Fruit fly (Drosophila melanogaster): ENCODE results near the gene Ide.

Gene Ide

DNA sequence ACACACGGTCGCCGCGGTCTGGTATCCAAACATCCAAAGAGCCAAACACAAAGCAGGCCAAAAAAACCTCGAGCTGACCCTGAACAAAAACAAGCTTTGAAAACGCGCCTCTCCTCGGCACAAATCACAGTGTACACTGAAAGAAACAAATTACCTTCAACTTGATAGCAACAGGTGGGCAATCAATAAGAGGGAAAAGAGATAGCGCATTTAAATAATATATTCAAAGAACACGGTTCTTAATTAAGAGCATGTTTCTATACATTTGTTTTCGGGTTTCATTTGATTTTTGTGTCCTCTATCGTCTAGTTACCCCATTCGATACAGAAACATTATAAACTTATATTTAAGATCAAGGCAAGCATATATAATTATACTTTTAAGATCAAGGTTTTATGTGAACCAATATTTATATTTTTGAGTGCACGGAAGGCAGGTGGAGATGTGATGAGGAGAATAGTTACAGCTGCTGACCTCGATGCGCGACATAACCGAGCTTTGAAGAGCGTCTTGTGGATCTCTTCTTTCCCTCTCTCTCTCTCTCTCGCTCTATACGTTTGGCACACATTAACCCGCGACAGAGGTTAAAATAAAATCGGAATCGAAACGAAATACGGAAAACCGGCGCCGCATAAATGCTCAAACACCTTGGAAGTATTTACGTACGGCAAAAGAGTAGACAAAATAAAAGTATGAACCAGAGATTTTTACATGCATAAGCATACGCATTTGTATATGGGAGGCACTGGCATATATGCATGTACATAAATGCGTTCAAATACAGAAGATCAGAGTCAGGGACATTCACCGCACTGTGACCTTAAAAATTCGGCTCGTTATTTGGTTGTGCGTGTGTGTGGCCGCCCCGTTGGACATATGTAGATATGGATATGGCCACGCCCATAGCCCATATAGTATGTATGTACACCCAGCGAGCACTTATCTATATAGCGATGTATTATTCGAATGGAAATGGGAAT, 22.8 kb upstream of the Ide start (continued):
- TF ChIP-seq CG6792 (GFP tag; optimal IDR thresholded peaks at IDR 0.05), result peak; percentile 78
- no peak for TF ChIP-seq Blimp-1 (GFP tag; optimal IDR thresholded peaks at IDR 0.05)
- TF ChIP-seq Met (GFP tag; optimal IDR thresholded peaks at IDR 0.05), result peak; percentile 76
- TF ChIP-seq dac (GFP tag; optimal IDR thresholded peaks at IDR 0.05), result peak; percentile 82
- peak; percentile 88 for TF ChIP-seq Hr4 (GFP tag; optimal IDR thresholded peaks at IDR 0.05)
- TF ChIP-seq Lpt (GFP tag; optimal IDR thresholded peaks at IDR 0.05), result peak; percentile 84
- peak; percentile 80 for TF ChIP-seq achi (GFP tag; optimal IDR thresholded peaks at IDR 0.05)
- peak; percentile 85 for TF ChIP-seq CG15336 (GFP tag; IDR thresholded peaks at IDR 0.05)
- peak; percentile 88 for TF ChIP-seq Eip75B (GFP tag; optimal IDR thresholded peaks at IDR 0.05)
- TF ChIP-seq CG6276 (GFP tag; optimal IDR thresholded peaks at IDR 0.05), result peak; percentile 84
- peak; percentile 50 for TF ChIP-seq Ets21C (GFP tag; optimal IDR thresholded peaks at IDR 0.05)
- peak; percentile 73 for TF ChIP-seq topi (GFP tag; optimal IDR thresholded peaks at IDR 0.05)
- peak; percentile 70 for TF ChIP-seq CG10669 (GFP tag; optimal IDR thresholded peaks at IDR 0.05)
- peak; percentile 70 for TF ChIP-seq Sox15 (GFP tag; optimal IDR thresholded peaks at IDR 0.05)
- peak; percentile 84 for TF ChIP-seq CG3919 (GFP tag; optimal IDR thresholded peaks at IDR 0.05)
- TF ChIP-seq salr (GFP tag; optimal IDR thresholded peaks at IDR 0.05), result peak; percentile 34 to 85
- TF ChIP-seq Hr38 (GFP tag; optimal IDR thresholded peaks at IDR 0.05), result no peak
- TF ChIP-seq CG9139 (GFP tag; optimal IDR thresholded peaks at IDR 0.05), result peak; percentile 12
- peak; percentile 80 for TF ChIP-seq CG34406 (GFP tag; optimal IDR thresholded peaks at IDR 0.05)

DNA sequence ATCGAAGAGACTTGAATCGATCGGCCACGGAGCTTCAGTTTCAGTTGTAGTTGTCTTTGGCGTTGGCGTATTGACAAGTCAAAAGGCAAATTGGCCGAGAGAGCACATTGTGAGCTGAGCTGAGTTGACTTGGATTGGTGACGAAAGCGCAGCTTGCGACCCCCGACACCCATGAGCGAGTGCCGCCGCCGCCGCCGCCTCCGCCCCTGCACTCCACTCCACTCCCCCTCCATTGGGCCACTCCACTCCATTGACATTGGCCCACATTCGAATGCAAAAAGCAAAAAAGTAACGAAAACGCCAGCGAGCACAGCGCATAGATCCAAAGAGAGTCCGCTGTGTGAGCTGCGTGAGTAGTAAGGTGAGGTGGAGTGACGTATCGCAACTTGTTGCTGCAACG, 22.1 kb upstream of the Ide start:
- TF ChIP-seq CG32006 (GFP tag; optimal IDR thresholded peaks at IDR 0.05) (no peak), Met (GFP tag; optimal IDR thresholded peaks at IDR 0.05) (no peak), CG7368 (GFP tag; optimal IDR thresholded peaks at IDR 0.05) (no peak), CG16779 (tag; optimal IDR thresholded peaks at IDR 0.05) (no peak), CG6163 (GFP tag; IDR thresholded peaks at IDR 0.05) (no peak), CG3032 (tag; optimal IDR thresholded peaks at IDR 0.05) (no peak), Ets21C (GFP tag; optimal IDR thresholded peaks at IDR 0.05) (no peak), CG9139 (GFP tag; optimal IDR thresholded peaks at IDR 0.05) (no peak), fkh (GFP tag; optimal IDR thresholded peaks at IDR 0.05) (no peak), cyc (GFP tag; optimal IDR thresholded peaks at IDR 0.05) (no peak), topi (GFP tag; optimal IDR thresholded peaks at IDR 0.05) (no peak)

DNA sequence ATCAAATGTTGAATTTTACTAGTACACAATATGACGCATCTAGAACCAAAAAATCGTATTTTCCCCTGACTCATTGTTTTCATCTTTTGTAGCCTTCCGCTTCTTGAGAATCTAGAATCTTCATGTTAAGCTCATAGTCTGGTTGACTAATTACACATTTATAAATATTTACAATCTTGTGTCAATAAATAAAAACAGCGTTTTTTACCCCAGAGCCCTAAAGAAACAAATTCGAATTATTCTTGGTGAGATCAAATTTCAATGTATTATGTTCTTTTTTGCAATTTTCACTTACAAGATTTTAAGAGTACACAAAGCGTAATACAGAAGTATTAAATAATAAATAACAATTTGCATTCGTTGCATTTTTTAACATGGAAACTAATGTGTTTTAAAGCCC, 20.4 kb upstream of the Ide start:
- no peak for TF ChIP-seq esn (GFP tag; optimal IDR thresholded peaks at IDR 0.05)
- TF ChIP-seq fkh (GFP tag; optimal IDR thresholded peaks at IDR 0.05), result peak; percentile 39
- TF ChIP-seq Hr39 (GFP tag; optimal IDR thresholded peaks at IDR 0.05), result no peak

DNA sequence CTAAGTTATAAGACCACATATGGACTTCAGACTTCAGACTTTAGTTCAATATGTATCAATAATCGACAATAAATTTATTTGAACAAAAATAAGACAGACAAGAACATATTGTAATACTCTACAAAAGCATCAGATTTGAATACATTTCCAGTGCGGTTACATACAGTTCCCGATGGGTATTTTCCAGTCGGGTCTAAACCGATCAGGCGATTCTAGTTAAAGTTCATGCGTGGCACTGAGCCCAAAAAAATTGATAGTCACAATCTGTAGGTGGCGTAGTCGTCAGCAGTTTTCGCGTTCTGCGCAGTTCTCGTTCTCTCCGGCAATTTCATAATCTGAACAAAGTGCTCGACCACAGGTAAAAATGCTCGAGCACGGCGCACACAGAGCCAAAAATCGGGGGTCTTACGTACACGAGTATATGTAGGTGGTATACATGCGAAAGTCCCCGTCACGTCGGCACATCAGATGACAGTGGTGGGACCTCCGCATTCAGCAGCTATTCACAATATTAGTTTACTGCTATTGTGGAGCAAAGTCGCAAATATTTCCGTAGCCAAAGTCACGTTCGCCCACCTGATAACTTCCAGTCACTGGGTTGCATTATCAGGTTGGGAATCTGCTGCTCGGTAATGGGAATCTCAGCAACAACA, 19.7 kb upstream of the Ide start:
- TF ChIP-seq CG8632 (GFP tag; optimal IDR thresholded peaks at IDR 0.05) (no peak), eg (GFP tag; IDR thresholded peaks at IDR 0.05) (no peak), spab (GFP tag; optimal IDR thresholded peaks at IDR 0.05) (no peak), CG6792 (GFP tag; optimal IDR thresholded peaks at IDR 0.05) (no peak), CG3032 (tag; optimal IDR thresholded peaks at IDR 0.05) (no peak), topi (GFP tag; optimal IDR thresholded peaks at IDR 0.05) (peak; percentile 26), Smox (GFP tag; optimal IDR thresholded peaks at IDR 0.05) (no peak), Hr4 (GFP tag; optimal IDR thresholded peaks at IDR 0.05) (no peak), fkh (GFP tag; optimal IDR thresholded peaks at IDR 0.05) (no peak), Eip75B (GFP tag; optimal IDR thresholded peaks at IDR 0.05) (no peak), CG6276 (GFP tag; optimal IDR thresholded peaks at IDR 0.05) (no peak), Hr38 (GFP tag; optimal IDR thresholded peaks at IDR 0.05) (no peak), CG9139 (GFP tag; optimal IDR thresholded peaks at IDR 0.05) (no peak), Eip93F (GFP tag; optimal IDR thresholded peaks at IDR 0.05) (peak; percentile 5), CG32006 (GFP tag; optimal IDR thresholded peaks at IDR 0.05) (no peak), Ets96B (tag; optimal IDR thresholded peaks at IDR 0.05) (no peak), CG11762 (GFP tag; optimal IDR thresholded peaks at IDR 0.05; ENCODE audit: insufficient read depth) (no peak), acj6 (GFP tag; optimal IDR thresholded peaks at IDR 0.05) (no peak), vri (GFP tag; optimal IDR thresholded peaks at IDR 0.05) (peak; percentile 91), OdsH (GFP tag; optimal IDR thresholded peaks at IDR 0.05) (no peak), pdm3 (GFP tag; optimal IDR thresholded peaks at IDR 0.05) (no peak), Sox14 (GFP tag; optimal IDR thresholded peaks at IDR 0.05) (peak; percentile 11), CG10631 (GFP tag; optimal IDR thresholded peaks at IDR 0.05) (no peak), CG3919 (GFP tag; optimal IDR thresholded peaks at IDR 0.05) (no peak), Met (GFP tag; optimal IDR thresholded peaks at IDR 0.05) (peak; percentile 39), dac (GFP tag; optimal IDR thresholded peaks at IDR 0.05) (no peak), Lpt (GFP tag; optimal IDR thresholded peaks at IDR 0.05) (no peak), Hr39 (GFP tag; optimal IDR thresholded peaks at IDR 0.05) (no peak)

Data from whole organism, prepupa.